Worm (Caenorhabditis elegans) whole organism, mixed stage, embryonic: ENCODE results near the gene Y53G8AR.1.

Source experiments
- lin-32 ChIP-seq: fragments of 200-800 bp; sonication (Bioruptor generic); optimal IDR thresholded peaks from 2 replicates; lab custom pipeline; 2018; ENCODE audit warnings: mild to moderate bottlenecking, missing genetic modification characterization, missing compliant biosample characterization
- nhr-28 ChIP-seq: fragments of 150-350 bp; optimal IDR thresholded peaks from 2 replicates; lab custom pipeline; 2014; ENCODE audit warnings: missing biosample characterization, missing genetic modification characterization
- pha-4 ChIP-seq: fragments of 150-350 bp; optimal IDR thresholded peaks from 2 replicates; lab custom pipeline; 2018; ENCODE audit warnings: missing biosample characterization, missing genetic modification reagents, missing genetic modification characterization

DNA sequence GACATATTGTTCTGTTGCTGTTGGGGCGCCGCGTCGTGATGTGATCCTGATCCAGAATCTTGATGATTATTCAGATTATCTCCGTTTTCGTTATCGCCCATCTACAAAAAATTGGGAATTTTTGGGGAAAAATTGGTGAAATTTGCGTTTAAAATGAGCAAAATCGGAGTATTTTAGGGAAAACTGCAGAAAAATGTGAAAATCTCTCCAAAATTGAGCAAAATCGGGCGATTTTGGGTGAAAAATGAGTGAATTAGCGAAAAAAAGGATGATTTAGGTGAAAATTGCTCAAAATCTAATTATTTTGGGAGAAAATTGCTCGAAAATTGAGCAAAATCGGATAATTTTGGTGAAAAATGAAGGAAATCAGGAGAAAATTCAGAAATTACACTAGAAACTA, 11.7 kb upstream of the Y53G8AR.1 start, which contains the start of gene Y53G8AR.9:
- no peak for TF ChIP-seq lin-32
- TF ChIP-seq nhr-28 (tag; lab: Kevin White, UChicago): no peak
- no peak for TF ChIP-seq pha-4 (tag; lab: Kevin White, UChicago)
